Fruit fly (Drosophila melanogaster): ENCODE measurements around the gene p53.

p53 gene

DNA sequence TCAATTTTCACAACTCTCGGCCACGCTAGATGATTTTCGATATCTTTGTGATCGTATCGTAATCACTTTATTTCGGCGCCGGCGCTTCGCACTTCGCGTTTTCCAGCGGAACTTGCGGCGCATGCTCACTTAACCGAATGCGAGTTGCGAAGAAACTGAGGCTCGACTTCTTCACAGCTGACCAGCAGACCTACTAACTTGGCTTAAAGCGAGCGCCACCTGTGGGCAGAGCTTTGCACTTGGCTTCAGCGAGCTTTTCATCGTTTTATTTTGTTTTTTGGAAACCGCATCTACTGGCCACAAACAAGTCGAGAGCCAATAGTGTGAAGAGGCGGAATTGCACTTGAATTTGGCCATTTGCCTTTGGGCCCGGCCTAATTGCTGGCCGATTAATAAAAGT is 43.5 kb downstream of the p53 start, which contains the start of gene CG34375:
Gene CG34375 (minus strand): TSS at position 157 of the 400 bp plus-strand sequence.
- no peak for TF ChIP-seq noc (tag; optimal IDR thresholded peaks at IDR 0.05)

DNA sequence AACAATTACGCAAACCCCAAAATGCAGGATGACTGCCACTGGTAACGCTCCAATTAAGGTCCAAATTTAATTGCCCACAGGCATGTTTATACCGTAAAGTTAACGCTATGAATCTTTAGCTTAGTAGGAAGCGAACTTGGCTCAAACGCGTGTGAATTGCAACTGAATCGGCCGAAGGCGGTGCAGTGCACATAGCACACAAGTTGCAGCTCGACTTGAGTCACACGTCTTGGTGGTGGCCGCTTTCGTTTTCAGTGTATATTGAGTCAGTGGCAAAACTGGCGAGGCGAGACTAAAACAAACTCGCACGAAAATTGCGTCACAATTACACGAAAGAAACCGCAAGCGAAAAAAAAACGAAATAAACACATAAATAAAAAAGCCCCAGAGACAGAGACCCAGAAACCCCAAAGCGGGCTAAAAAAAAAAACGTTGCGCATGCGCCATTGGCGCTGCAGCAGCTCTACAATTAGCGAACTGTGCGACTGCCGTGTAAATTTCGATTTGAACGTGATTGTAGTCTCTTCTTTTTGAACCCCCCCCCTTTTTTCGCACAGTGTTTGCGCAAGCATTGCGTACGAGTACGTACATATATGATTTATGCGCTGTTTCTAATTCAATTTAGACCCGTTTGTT is 44.3 kb downstream of the p53 start:
- TF ChIP-seq noc (tag; optimal IDR thresholded peaks at IDR 0.05) = no peak

DNA sequence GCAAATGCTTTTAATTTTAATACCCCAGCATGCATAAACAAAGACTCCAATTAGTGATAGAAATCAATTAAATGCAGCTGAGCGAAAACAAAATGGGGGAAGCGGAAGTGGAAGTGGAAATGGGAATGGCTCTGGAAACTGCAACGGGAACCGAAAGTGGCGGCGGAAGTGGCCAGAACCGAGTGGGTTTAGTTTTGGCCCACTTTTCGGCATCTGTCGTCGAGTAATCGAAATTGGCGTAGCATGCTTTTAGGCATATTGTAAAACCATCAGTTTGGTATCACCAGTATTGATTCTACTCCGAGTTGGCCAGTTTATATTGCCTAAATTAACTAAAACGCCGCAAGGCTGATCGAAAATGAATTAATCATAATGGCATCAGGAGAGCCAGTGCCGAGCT is 49.7 kb downstream of the p53 start:
- TF ChIP-seq noc (tag; optimal IDR thresholded peaks at IDR 0.05) = no peak

Measured in whole organism, larva.